Worm (Caenorhabditis elegans): ENCODE measurements around the gene athp-1.

The athp-1 gene

ce11 chrIII:10903009-10903609, 21.5 kb downstream of the athp-1 start:
- TF ChIP-seq ztf-29 (GFP tag; IDR thresholded peaks at IDR 0.05) (no peak), med-1 (GFP tag; optimal IDR thresholded peaks at IDR 0.05; ENCODE audit: insufficient read depth) (no peak), cog-1 (tag; optimal IDR thresholded peaks at IDR 0.05) (no peak), tab-1 (GFP tag; IDR thresholded peaks at IDR 0.05) (no peak), klf-2 (GFP tag; conservative IDR thresholded peaks at IDR 0.05) (no peak), ztf-23 (GFP tag; IDR thresholded peaks at IDR 0.05) (no peak), ref-1 (GFP tag; conservative IDR thresholded peaks at IDR 0.05) (no peak), flt-1 (GFP tag; IDR thresholded peaks at IDR 0.05) (no peak), T22C8.4 (GFP tag; IDR thresholded peaks at IDR 0.05) (no peak)

ce11 chrIII:10904320-10904961, 22.9 kb downstream of the athp-1 start:
- TF ChIP-seq ztf-29 (GFP tag; IDR thresholded peaks at IDR 0.05), result no peak
- no peak for TF ChIP-seq ref-1 (GFP tag; conservative IDR thresholded peaks at IDR 0.05)
- TF ChIP-seq ztf-23 (GFP tag; IDR thresholded peaks at IDR 0.05), result no peak
- no peak for TF ChIP-seq flt-1 (GFP tag; IDR thresholded peaks at IDR 0.05)
- TF ChIP-seq cog-1 (tag; optimal IDR thresholded peaks at IDR 0.05), result no peak
- no peak for TF ChIP-seq T22C8.4 (GFP tag; IDR thresholded peaks at IDR 0.05)
- TF ChIP-seq med-1 (GFP tag; optimal IDR thresholded peaks at IDR 0.05; ENCODE audit: insufficient read depth), result no peak
- no peak for TF ChIP-seq klf-2 (GFP tag; conservative IDR thresholded peaks at IDR 0.05)
- TF ChIP-seq tab-1 (GFP tag; IDR thresholded peaks at IDR 0.05), result no peak

ce11 chrIII:10905112-10905511, 23.5 kb downstream of the athp-1 start:
- TF ChIP-seq tab-1 (GFP tag; IDR thresholded peaks at IDR 0.05) (no peak), ztf-23 (GFP tag; IDR thresholded peaks at IDR 0.05) (0 out of 2 replicates have a peak, but pooled peaks have one; percentile 11)

ce11 chrIII:10906325-10906724, 24.8 kb downstream of the athp-1 start:
- TF ChIP-seq ztf-29 (GFP tag; IDR thresholded peaks at IDR 0.05) (no peak), klf-2 (GFP tag; conservative IDR thresholded peaks at IDR 0.05) (no peak), ref-1 (GFP tag; conservative IDR thresholded peaks at IDR 0.05) (no peak), cog-1 (tag; optimal IDR thresholded peaks at IDR 0.05) (no peak), flt-1 (GFP tag; IDR thresholded peaks at IDR 0.05) (no peak), ztf-23 (GFP tag; IDR thresholded peaks at IDR 0.05) (no peak), med-1 (GFP tag; optimal IDR thresholded peaks at IDR 0.05; ENCODE audit: insufficient read depth) (no peak), T22C8.4 (GFP tag; IDR thresholded peaks at IDR 0.05) (no peak), tab-1 (GFP tag; IDR thresholded peaks at IDR 0.05) (no peak)

- TF ChIP-seq ref-1 (GFP tag; conservative IDR thresholded peaks at IDR 0.05) (no peak), ztf-29 (GFP tag; IDR thresholded peaks at IDR 0.05) (no peak), ztf-23 (GFP tag; IDR thresholded peaks at IDR 0.05) (no peak), flt-1 (GFP tag; IDR thresholded peaks at IDR 0.05) (no peak), klf-2 (GFP tag; conservative IDR thresholded peaks at IDR 0.05) (no peak), tab-1 (GFP tag; IDR thresholded peaks at IDR 0.05) (no peak), T22C8.4 (GFP tag; IDR thresholded peaks at IDR 0.05) (no peak), cog-1 (tag; optimal IDR thresholded peaks at IDR 0.05) (no peak), med-1 (GFP tag; optimal IDR thresholded peaks at IDR 0.05; ENCODE audit: insufficient read depth) (no peak)
Measured at ce11 chrIII:10907678-10908217, 26.2 kb downstream of the athp-1 start.

- TF ChIP-seq ref-1 (GFP tag; conservative IDR thresholded peaks at IDR 0.05), result no peak
- no peak for TF ChIP-seq ztf-23 (GFP tag; IDR thresholded peaks at IDR 0.05)
- no peak for TF ChIP-seq tab-1 (GFP tag; IDR thresholded peaks at IDR 0.05)
- no peak for TF ChIP-seq T22C8.4 (GFP tag; IDR thresholded peaks at IDR 0.05)
- no peak for TF ChIP-seq cog-1 (tag; optimal IDR thresholded peaks at IDR 0.05)
- TF ChIP-seq klf-2 (GFP tag; conservative IDR thresholded peaks at IDR 0.05), result no peak
- no peak for TF ChIP-seq med-1 (GFP tag; optimal IDR thresholded peaks at IDR 0.05; ENCODE audit: insufficient read depth)
Measured at ce11 chrIII:10908543-10908942, 27.0 kb downstream of the athp-1 start.

ce11 chrIII:10909166-10909565, 27.6 kb downstream of the athp-1 start:
- no peak for TF ChIP-seq ref-1 (GFP tag; conservative IDR thresholded peaks at IDR 0.05)
- no peak for TF ChIP-seq flt-1 (GFP tag; IDR thresholded peaks at IDR 0.05)
- no peak for TF ChIP-seq klf-2 (GFP tag; conservative IDR thresholded peaks at IDR 0.05)
- TF ChIP-seq ztf-29 (GFP tag; IDR thresholded peaks at IDR 0.05), result no peak
- TF ChIP-seq tab-1 (GFP tag; IDR thresholded peaks at IDR 0.05), result no peak
- no peak for TF ChIP-seq ztf-23 (GFP tag; IDR thresholded peaks at IDR 0.05)
- no peak for TF ChIP-seq med-1 (GFP tag; optimal IDR thresholded peaks at IDR 0.05; ENCODE audit: insufficient read depth)
- no peak for TF ChIP-seq cog-1 (tag; optimal IDR thresholded peaks at IDR 0.05)
- no peak for TF ChIP-seq T22C8.4 (GFP tag; IDR thresholded peaks at IDR 0.05)

ce11 chrIII:10911160-10911559, 29.6 kb downstream of the athp-1 start, which contains the start of gene cut-6:
cut-6 (plus strand) TSS chrIII:10911460.
- TF ChIP-seq T22C8.4 (GFP tag; IDR thresholded peaks at IDR 0.05), result no peak
- TF ChIP-seq ztf-23 (GFP tag; IDR thresholded peaks at IDR 0.05), result no peak
- no peak for TF ChIP-seq klf-2 (GFP tag; conservative IDR thresholded peaks at IDR 0.05)
- no peak for TF ChIP-seq ztf-29 (GFP tag; IDR thresholded peaks at IDR 0.05)
- no peak for TF ChIP-seq ref-1 (GFP tag; conservative IDR thresholded peaks at IDR 0.05)
- TF ChIP-seq med-1 (GFP tag; optimal IDR thresholded peaks at IDR 0.05; ENCODE audit: insufficient read depth), result no peak
- TF ChIP-seq cog-1 (tag; optimal IDR thresholded peaks at IDR 0.05), result no peak

ce11 chrIII:10914971-10915370, 33.4 kb downstream of the athp-1 start:
- TF ChIP-seq cog-1 (tag; optimal IDR thresholded peaks at IDR 0.05), result no peak
- no peak for TF ChIP-seq tab-1 (GFP tag; IDR thresholded peaks at IDR 0.05)
- TF ChIP-seq med-1 (GFP tag; optimal IDR thresholded peaks at IDR 0.05; ENCODE audit: insufficient read depth), result no peak
- no peak for TF ChIP-seq flt-1 (GFP tag; IDR thresholded peaks at IDR 0.05)
- no peak for TF ChIP-seq ztf-23 (GFP tag; IDR thresholded peaks at IDR 0.05)
- TF ChIP-seq ref-1 (GFP tag; conservative IDR thresholded peaks at IDR 0.05), result no peak
- no peak for TF ChIP-seq T22C8.4 (GFP tag; IDR thresholded peaks at IDR 0.05)
- TF ChIP-seq ztf-29 (GFP tag; IDR thresholded peaks at IDR 0.05), result no peak
- no peak for TF ChIP-seq klf-2 (GFP tag; conservative IDR thresholded peaks at IDR 0.05)
